Fruit fly (Drosophila melanogaster): ENCODE data around the gene CG13813.

Gene CG13813

dm6 chr3L:20194731-20195130 lies 36.7 kb upstream of the CG13813 start (continued):
- TF ChIP-seq ATbp (GFP tag; optimal IDR thresholded peaks at IDR 0.05) (no peak), yki (optimal IDR thresholded peaks at IDR 0.05) (no peak), cg (GFP tag; optimal IDR thresholded peaks at IDR 0.05) (no peak), Adf1 (GFP tag; IDR thresholded peaks at IDR 0.05) (no peak), Mad (GFP tag; optimal IDR thresholded peaks at IDR 0.05) (no peak), kay (GFP tag; optimal IDR thresholded peaks at IDR 0.05) (no peak), HLHmδ (GFP tag; optimal IDR thresholded peaks at IDR 0.05) (no peak), nmo (GFP tag; optimal IDR thresholded peaks at IDR 0.05) (peak; percentile 40), HmgZ (tag; optimal IDR thresholded peaks at IDR 0.05) (peak; percentile 8), slp2 (GFP tag; optimal IDR thresholded peaks at IDR 0.05) (peak; percentile 17), NFAT (GFP tag; IDR thresholded peaks at IDR 0.05) (0 out of 2 replicates have a peak, but pooled peaks have one; percentile 8), CG30020 (tag; optimal IDR thresholded peaks at IDR 0.05) (no peak), CG8290 (GFP tag; optimal IDR thresholded peaks at IDR 0.05) (no peak), CG8290 (tag; optimal IDR thresholded peaks at IDR 0.05) (peak in 1 of 2 experiments; percentile 83), lola (GFP tag; optimal IDR thresholded peaks at IDR 0.05) (no peak), CG6175 (GFP tag; IDR thresholded peaks at IDR 0.05) (no peak), disco-r (GFP tag; optimal IDR thresholded peaks at IDR 0.05) (no peak), CG9797 (GFP tag; optimal IDR thresholded peaks at IDR 0.05) (no peak), CG9437 (GFP tag; optimal IDR thresholded peaks at IDR 0.05) (no peak), croc (GFP tag; conservative IDR thresholded peaks at IDR 0.05) (no peak), CG1529 (GFP tag; optimal IDR thresholded peaks at IDR 0.05) (no peak), CG15073 (GFP tag; optimal IDR thresholded peaks at IDR 0.05) (no peak), hbn (GFP tag; IDR thresholded peaks at IDR 0.05; ENCODE audit: partially characterized antibody) (no peak), CG12942 (GFP tag; optimal IDR thresholded peaks at IDR 0.05) (peak; percentile 4), gsb-n (tag; optimal IDR thresholded peaks at IDR 0.05) (no peak), CG33213 (GFP tag; optimal IDR thresholded peaks at IDR 0.05) (no peak), MESR4 (GFP tag; optimal IDR thresholded peaks at IDR 0.05) (no peak), pfk (GFP tag; optimal IDR thresholded peaks at IDR 0.05) (no peak), Six4 (GFP tag; optimal IDR thresholded peaks at IDR 0.05) (no peak), HLH3B (GFP tag; IDR thresholded peaks at IDR 0.05) (peak; percentile 42; the same call in 1 of the 2 replicates), shn (GFP tag; optimal IDR thresholded peaks at IDR 0.05) (no peak), CG2678 (tag; optimal IDR thresholded peaks at IDR 0.05) (peak; percentile 65), CG11723 (GFP tag; optimal IDR thresholded peaks at IDR 0.05) (no peak), CG17829 (tag; optimal IDR thresholded peaks at IDR 0.05) (peak; percentile 3), CG7271 (tag; optimal IDR thresholded peaks at IDR 0.05) (no peak), Hmx (GFP tag; optimal IDR thresholded peaks at IDR 0.05) (no peak), Oli (tag; optimal IDR thresholded peaks at IDR 0.05) (peak; percentile 55), toy (GFP tag; IDR thresholded peaks at IDR 0.05) (no peak), CG16815 (GFP tag; optimal IDR thresholded peaks at IDR 0.05) (no peak), sc (optimal IDR thresholded peaks at IDR 0.05) (no peak), sc (GFP tag; optimal IDR thresholded peaks at IDR 0.05) (peak; percentile 2), Usf (GFP tag; optimal IDR thresholded peaks at IDR 0.05) (no peak), CG18011 (GFP tag; optimal IDR thresholded peaks at IDR 0.05) (no peak), emc (GFP tag; optimal IDR thresholded peaks at IDR 0.05) (no peak), unpg (GFP tag; optimal IDR thresholded peaks at IDR 0.05) (peak; percentile 57), Trl (optimal IDR thresholded peaks at IDR 0.05) (no peak), Trl (GFP tag; optimal IDR thresholded peaks at IDR 0.05) (peak; percentile 33), sens (GFP tag) (peak; percentile 66), dmrt11E (tag; optimal IDR thresholded peaks at IDR 0.05) (peak; percentile 41), zen (tag; optimal IDR thresholded peaks at IDR 0.05) (no peak), run (tag; optimal IDR thresholded peaks at IDR 0.05) (no peak), CG12071 (GFP tag; optimal IDR thresholded peaks at IDR 0.05) (peak; percentile 14), schlank (tag; optimal IDR thresholded peaks at IDR 0.05) (no peak)
